Worm (Caenorhabditis elegans) whole organism, L4/young adult: ENCODE data around the gene T23B5.3.

Experiments used
- W03F9.2 ChIP-seq: fragments of 150-350 bp; optimal IDR thresholded peaks from 2 replicates; lab custom pipeline; 2014; ENCODE audit warnings: missing biosample characterization, missing genetic modification characterization
- dao-5 ChIP-seq: sonication (generic microtip); optimal IDR thresholded peaks from 2 replicates; lab custom pipeline; 2016; ENCODE audit warnings: missing genotype, missing genetic modification characterization, moderate library complexity, missing compliant biosample characterization
- him-1 ChIP-seq: sonication (generic microtip); optimal IDR thresholded peaks from 2 replicates; lab custom pipeline; 2016; ENCODE audit warnings: missing genotype, missing genetic modification reagents, missing genetic modification characterization, missing compliant biosample characterization

ce11 chrIV:12651570-12651969 lies 36.9 kb upstream of the T23B5.3 start:
- TF ChIP-seq W03F9.2 (tag; lab: Kevin White, UChicago) = no peak
- no peak for TF ChIP-seq him-1 (tag; lab: Kevin White, UChicago)
- no peak for TF ChIP-seq dao-5 (tag; lab: Kevin White, UChicago)
